Fruit fly (Drosophila melanogaster): ENCODE results near the gene glec.

glec gene

DNA sequence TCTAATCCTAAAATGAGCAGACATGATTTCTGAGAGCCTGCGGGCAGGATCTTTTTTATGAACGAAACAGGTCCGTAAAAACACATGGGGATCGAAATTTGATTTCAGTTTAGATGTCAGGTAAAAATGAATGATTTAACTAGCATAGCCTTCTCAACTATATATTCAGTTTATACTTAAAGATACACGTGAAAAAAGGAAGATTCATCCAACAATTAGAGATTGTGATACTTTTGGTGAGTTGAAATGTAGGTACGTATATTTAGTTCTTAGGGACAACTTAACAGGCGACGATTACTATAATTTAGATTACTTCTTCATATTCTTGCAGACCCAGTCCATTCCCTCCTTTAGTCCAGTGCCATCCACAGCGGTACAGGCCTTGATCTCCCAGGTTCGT is 29.4 kb upstream of the glec start, which contains the start of gene CG17819:
Gene CG17819 (minus strand): TSS at position 101 of the 400 bp plus-strand sequence.
- no peak for TF ChIP-seq CTCF (optimal IDR thresholded peaks at IDR 0.05)

DNA sequence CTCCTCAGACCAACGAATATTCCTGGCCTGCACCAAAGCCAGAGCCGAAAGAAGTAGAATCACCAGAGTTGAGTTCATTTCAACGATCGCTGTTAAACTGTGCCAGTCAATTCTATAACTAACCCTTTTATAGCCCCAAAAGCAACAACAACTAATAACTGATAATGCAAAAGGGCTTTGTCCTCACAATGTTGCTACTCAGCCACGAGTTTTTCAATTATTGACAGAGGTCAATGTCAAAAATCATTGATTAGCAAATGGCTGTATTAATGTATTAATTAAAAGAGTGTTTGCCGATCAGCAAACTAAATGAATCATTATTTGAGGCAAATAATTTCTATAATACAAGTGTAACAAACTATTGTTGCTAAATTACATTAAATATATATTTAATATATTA is 28.3 kb upstream of the glec start, which contains the start of gene fit:
Gene fit (minus strand): TSS at position 101 of the 400 bp plus-strand sequence.
- TF ChIP-seq CG8478 (optimal IDR thresholded peaks at IDR 0.05): no peak
- TF ChIP-seq CTCF (optimal IDR thresholded peaks at IDR 0.05): no peak

DNA sequence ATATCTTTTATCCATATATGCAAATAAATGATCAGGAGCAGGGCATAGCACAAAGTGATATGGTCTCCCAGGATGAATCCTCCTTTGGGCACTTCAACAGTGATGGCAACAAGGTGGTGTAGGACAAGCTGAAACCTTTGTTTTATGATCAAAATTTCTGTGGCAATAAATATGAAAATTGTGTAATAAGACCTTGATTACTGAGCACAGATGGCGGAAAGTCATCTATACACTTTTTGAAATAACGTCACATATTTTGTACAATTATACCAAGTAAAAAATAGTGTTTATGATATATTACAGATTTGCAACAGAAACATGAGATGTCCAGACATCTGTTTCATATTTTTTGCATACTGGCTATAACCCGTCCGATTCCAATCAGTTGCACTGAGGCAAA is 24.4 kb upstream of the glec start, which contains the start of gene CG31465:
Gene CG31465 (plus strand): TSS at position 301 of the 400 bp plus-strand sequence.
- TF ChIP-seq CG8478 (optimal IDR thresholded peaks at IDR 0.05) (no peak), CTCF (optimal IDR thresholded peaks at IDR 0.05) (no peak)

DNA sequence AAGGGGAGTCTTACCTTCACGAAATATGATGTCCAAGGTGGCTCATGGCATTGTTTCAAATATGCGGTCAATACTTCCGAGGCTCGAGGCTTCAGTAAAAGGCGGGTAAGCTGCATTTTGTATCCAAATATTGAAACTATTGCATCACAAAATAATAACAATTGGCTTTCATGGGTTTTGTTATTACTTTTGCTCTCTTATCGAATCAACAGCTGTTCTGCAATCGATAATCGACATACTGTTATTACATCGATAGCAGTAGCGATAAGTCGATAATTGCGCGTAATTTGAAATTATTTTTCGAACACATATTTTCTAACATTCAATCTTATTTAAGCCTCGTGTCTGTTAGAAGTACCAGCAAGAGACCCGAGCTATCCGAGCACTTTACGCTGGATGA is 22.4 kb upstream of the glec start, which contains the start of gene CG34148:
Gene CG34148 (minus strand): TSS at position 214 of the 400 bp plus-strand sequence.
- TF ChIP-seq CTCF (optimal IDR thresholded peaks at IDR 0.05) (no peak), CG8478 (optimal IDR thresholded peaks at IDR 0.05) (no peak)

DNA sequence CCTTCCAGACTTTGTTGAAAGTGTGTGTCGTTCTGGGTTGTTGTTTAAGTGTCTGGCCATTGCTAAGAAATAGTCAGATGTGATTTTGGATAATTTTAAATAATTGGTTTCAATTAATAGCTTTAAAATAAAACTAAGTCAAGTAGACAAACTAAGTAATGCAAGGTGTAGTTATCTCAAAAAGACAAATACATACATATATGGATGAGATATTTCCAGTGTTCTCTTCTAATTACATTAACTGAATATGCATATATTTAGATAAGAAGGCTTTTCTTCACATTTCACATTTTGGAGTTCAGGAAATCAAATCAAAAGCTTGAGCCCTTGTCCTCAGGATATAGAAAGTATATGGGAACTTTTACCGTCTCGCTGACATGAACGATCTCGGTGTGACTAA is 21.6 kb upstream of the glec start, which contains the start of gene P5CDh2:
Gene P5CDh2 (plus strand): TSS at position 301 of the 400 bp plus-strand sequence.
- TF ChIP-seq CG8478 (optimal IDR thresholded peaks at IDR 0.05) (no peak), CTCF (optimal IDR thresholded peaks at IDR 0.05) (no peak)

- TF ChIP-seq CG8478 (optimal IDR thresholded peaks at IDR 0.05) (no peak), CTCF (optimal IDR thresholded peaks at IDR 0.05) (no peak)
These were observed 19.0 kb upstream of the glec start, which contains the start of gene CG6656 for dm6 chr3R:21874982-21875466. Gene CG6656, plus strand, starts transcription at chr3R:21875293.

DNA sequence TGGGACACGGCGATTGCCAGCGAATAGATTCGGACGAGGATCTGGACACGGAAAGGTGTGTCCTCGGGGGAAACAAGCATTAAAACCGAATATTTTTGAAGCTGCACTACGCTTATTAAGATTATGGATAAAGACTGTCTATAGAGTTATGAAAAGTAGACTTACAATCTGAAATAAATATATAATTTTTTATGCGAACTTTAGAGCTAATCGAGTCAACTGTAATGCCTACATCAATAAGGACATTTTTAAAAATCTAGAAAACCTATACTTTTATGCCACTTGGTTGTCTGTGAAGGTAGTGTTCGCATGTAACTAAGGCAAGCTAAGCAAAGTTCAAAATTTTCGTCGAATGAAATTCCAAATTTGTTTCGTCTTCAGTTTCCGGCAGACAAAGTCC is 17.4 kb upstream of the glec start, which contains the start of gene CG31178:
Gene CG31178 (plus strand): TSS at position 301 of the 400 bp plus-strand sequence.
- no peak for TF ChIP-seq CTCF (optimal IDR thresholded peaks at IDR 0.05)
- TF ChIP-seq CG8478 (optimal IDR thresholded peaks at IDR 0.05): no peak

DNA sequence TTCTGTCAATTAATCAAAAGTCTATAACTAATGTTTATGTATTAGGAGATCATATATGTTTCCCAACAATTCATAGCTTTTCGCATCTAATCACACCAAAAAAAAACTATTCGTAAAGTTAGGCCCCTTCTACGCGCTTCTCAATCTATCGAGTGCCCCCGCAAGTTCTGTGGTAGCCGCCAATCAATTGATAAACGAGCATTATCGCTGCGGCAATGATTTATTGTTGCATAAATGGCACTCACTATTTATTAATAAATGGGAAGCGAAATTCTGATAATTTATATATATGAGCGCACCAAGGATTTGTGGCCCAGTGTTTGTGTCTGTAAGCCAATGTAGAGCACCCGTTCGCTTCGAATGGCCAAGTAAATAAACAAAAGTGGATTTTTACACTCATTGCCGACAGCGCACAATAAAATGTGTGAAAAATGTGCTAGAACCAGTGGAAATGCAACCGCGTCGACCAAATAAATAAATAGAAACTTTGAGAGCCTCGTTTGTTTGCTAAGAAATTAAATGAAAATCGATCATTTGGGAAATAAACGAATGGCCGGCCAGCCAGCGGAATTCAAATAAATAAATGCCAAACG is 15.4 kb upstream of the glec start:
- TF ChIP-seq CG8478 (optimal IDR thresholded peaks at IDR 0.05) (no peak), CTCF (optimal IDR thresholded peaks at IDR 0.05) (no peak)

dm6 chr3R:21870158-21870971 is 14.3 kb upstream of the glec start, which contains the start of gene CG31431:
Gene CG31431, plus strand, starts transcription at chr3R:21870681.
- TF ChIP-seq CG8478 (optimal IDR thresholded peaks at IDR 0.05): no peak

DNA sequence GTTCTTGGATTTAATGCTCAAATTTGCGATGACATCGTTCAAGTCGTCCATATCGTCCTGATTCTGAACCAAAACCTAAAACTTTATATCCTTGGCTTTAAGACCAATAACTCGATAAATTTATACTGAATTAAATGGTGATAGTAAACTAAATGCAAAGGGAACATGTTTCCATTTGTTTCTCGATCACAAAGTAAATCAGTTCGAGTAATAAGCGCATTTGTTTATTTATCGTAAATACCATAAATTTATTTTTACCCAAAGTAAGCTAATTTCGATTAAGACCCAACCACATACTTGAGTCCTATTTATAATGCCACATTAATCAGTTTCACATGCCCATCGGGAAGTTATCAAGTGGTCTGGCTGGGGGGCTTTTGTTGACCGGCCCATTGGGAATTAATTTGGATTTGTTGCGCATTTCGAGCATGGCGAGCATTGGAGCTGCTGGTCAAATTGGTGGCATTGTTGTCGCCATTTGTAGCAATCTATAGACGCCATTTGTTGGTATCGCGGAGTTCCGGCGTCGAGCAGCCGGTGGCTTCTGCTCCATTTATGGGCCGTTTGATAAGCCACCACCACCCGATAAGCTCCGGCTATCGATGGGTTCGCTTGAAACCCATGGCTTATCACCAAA is 13.5 kb upstream of the glec start, which contains the start of gene CG31174:
Gene CG31174 (minus strand): TSS at position 51 of the 637 bp plus-strand sequence.
- TF ChIP-seq CG8478 (optimal IDR thresholded peaks at IDR 0.05) (no peak), CTCF (optimal IDR thresholded peaks at IDR 0.05) (no peak)

DNA sequence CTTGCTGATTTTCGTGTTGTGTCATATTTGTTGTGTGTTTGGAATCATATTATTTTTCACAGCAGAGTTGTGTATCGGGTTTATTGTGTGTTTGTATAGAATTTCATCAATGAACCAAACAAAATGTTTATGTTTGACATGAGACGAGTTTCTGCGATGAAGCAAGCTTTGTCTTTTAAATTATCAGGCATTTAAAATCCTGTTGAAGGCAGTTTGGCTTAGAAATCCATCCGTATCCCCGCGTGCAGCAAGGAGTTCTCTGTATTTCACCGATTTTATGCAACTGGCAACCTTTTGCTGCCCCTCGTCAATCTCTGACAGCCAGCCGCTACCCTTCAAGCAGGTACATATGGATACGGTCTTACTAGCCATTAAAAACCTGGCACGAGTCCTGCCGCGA is 11.8 kb upstream of the glec start, which contains the start of the genes CG6569 and Cby:
Gene CG6569 (minus strand): TSS at position 101 of the 400 bp plus-strand sequence.
Gene Cby (plus strand): TSS at position 185 of the 400 bp plus-strand sequence.
- no peak for TF ChIP-seq CTCF (optimal IDR thresholded peaks at IDR 0.05)
- no peak for TF ChIP-seq CG8478 (optimal IDR thresholded peaks at IDR 0.05)

DNA sequence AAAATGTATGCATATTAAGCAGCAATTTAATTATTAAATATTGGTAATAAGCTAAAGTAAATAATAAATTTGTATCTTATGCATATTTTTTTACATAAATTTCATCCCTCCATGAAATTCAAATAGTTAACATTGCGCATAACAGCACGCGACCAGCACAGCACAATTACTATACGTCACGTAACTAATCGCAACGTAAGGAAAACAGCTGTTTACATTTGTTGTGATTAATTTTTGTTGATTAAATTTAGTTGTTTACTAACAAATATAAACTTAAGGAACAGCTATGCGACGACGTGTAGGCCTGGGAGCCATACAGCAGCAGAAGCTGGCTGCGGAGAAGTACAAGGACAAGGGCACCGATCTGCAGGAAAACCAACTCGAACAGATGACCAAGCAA is 8.9 kb upstream of the glec start, which contains the start of gene lsn:
Gene lsn (plus strand): TSS at position 177 of the 400 bp plus-strand sequence.
- TF ChIP-seq CTCF (optimal IDR thresholded peaks at IDR 0.05) (no peak), CG8478 (optimal IDR thresholded peaks at IDR 0.05) (no peak)

DNA sequence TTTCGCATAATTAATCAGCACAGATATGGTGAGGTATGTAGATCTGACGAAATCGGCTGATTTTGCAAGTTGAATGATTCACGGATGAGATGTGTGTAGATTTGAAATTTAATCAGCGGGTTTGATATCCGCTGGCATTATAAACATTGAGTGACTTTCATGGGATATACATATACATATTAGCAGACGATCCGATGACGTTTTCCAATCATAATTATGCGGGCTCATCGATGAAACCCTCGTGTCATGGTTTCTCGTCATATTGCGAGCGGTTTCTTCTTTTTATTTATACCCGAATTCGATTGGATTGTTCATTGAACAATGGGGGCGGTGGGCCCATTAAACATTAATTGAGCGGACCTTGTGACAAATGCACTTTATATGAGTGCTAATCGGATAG is 8.4 kb upstream of the glec start:
- TF ChIP-seq CTCF (optimal IDR thresholded peaks at IDR 0.05) (no peak), CG8478 (optimal IDR thresholded peaks at IDR 0.05) (no peak)

dm6 chr3R:21863817-21864384 is 7.8 kb upstream of the glec start:
- no peak for TF ChIP-seq CTCF (optimal IDR thresholded peaks at IDR 0.05)
- TF ChIP-seq CG8478 (optimal IDR thresholded peaks at IDR 0.05): no peak
